Worm (Caenorhabditis elegans) whole organism, late embryonic: ENCODE results near the gene Y14H12B.2.

ENCODE experiments used
- C08G9.2 ChIP-seq: sonication (generic microtip); optimal IDR thresholded peaks from 2 replicates; lab custom pipeline; 2016; ENCODE audit warnings: mild to moderate bottlenecking, missing genetic modification characterization, moderate library complexity, missing compliant biosample characterization
- ets-4 ChIP-seq: sonication (generic microtip); optimal IDR thresholded peaks from 2 replicates; lab custom pipeline; 2016; ENCODE audit warnings: missing genetic modification characterization, missing compliant biosample characterization
- fkh-10 ChIP-seq: fragments of 150-350 bp; optimal IDR thresholded peaks from 2 replicates; lab custom pipeline; 2014; ENCODE audit warnings: missing biosample characterization, missing genetic modification reagents, missing genetic modification characterization
- madf-2 ChIP-seq: sonication (generic microtip); optimal IDR thresholded peaks from 2 replicates; lab custom pipeline; 2017; ENCODE audit warnings: missing genetic modification characterization, missing compliant biosample characterization
- mec-3 ChIP-seq: sonication (generic microtip); optimal IDR thresholded peaks from 2 replicates; lab custom pipeline; 2016; ENCODE audit warnings: borderline replicate concordance, missing genetic modification characterization, missing compliant biosample characterization
- nfya-1 ChIP-seq: sonication (generic microtip); optimal IDR thresholded peaks from 2 replicates; lab custom pipeline; 2017; ENCODE audit warnings: missing genetic modification characterization, mild to moderate bottlenecking, missing compliant biosample characterization, antibody characterized with exemption, moderate library complexity
- npax-4 ChIP-seq: sonication (generic microtip); optimal IDR thresholded peaks from 2 replicates; lab custom pipeline; 2016; ENCODE audit warnings: missing genetic modification characterization, missing compliant biosample characterization
- pha-4 ChIP-seq: fragments of 150-350 bp; optimal IDR thresholded peaks from 2 replicates; lab custom pipeline; 2018; ENCODE audit warnings: missing biosample characterization, missing genetic modification reagents, missing genetic modification characterization
- pqm-1 ChIP-seq: sonication (generic microtip); optimal IDR thresholded peaks from 2 replicates; lab custom pipeline; 2016; ENCODE audit warnings: missing genetic modification characterization, missing compliant biosample characterization
- pros-1 ChIP-seq: fragments of 150-350 bp; optimal IDR thresholded peaks from 2 replicates; lab custom pipeline; 2014; ENCODE audit warnings: missing biosample characterization, missing genetic modification reagents, missing genetic modification characterization
- ttx-3 ChIP-seq: sonication (generic microtip); optimal IDR thresholded peaks from 2 replicates; lab custom pipeline; 2016; ENCODE audit warnings: missing genetic modification reagents, missing genetic modification characterization, missing compliant biosample characterization
- unc-86 ChIP-seq: sonication (generic microtip); optimal IDR thresholded peaks from 2 replicates; lab custom pipeline; 2016; ENCODE audit warnings: missing genetic modification characterization, missing compliant biosample characterization
- zip-5 ChIP-seq: sonication (generic microtip); optimal IDR thresholded peaks from 2 replicates; lab custom pipeline; 2016; ENCODE audit warnings: missing genetic modification characterization, missing compliant biosample characterization

DNA sequence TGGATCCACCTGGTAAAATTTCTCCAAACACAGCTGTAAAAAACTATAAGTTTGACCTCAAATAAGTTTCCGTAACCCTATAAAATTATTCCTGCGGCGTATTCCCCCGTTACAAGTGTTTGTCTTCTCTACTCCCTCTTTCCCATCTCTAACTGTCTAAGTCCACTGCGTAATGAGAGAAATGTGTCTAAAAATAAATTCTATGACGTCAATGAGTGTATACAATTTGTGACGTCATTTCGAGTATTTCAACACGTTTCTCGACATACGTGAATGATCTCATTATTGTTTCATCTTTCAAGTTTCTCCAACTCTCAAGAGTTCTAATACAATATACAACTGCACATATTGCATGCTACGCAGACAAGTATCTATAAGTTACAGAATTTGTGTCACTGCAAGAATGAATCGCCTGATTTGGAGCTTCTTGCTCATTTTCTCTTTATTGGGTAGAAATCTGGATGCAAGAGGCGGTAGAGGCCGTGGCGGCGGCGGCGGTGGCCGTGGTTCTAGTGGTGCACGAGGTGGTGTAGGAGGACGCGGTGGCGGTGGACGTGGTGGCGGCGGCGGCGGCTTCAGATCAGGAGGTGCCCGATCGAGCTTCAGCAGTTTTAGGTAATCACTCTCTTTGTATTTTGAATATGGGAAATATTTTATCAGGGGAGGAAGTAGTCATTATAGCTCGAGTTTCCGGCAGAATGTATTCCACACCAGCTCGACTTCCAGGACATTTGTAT, 35.6 kb downstream of the Y14H12B.2 start, which contains the start of gene F53C3.6:
- no peak for TF ChIP-seq npax-4 (tag; lab: Kevin White, UChicago)
- no peak for TF ChIP-seq mec-3 (tag; lab: Kevin White, UChicago)
- TF ChIP-seq C08G9.2 (tag; lab: Kevin White, UChicago), result no peak
- no peak for TF ChIP-seq ttx-3 (tag; lab: Kevin White, UChicago)
- TF ChIP-seq nfya-1 (tag; lab: Kevin White, UChicago), result peak; percentile 53
- TF ChIP-seq unc-86 (tag; lab: Kevin White, UChicago), result no peak
- no peak for TF ChIP-seq fkh-10 (GFP tag; lab: Kevin White, UChicago)
- TF ChIP-seq pros-1, result no peak
- TF ChIP-seq zip-5, result no peak
- no peak for TF ChIP-seq pqm-1
- no peak for TF ChIP-seq madf-2 (tag; lab: Kevin White, UChicago)
- no peak for TF ChIP-seq ets-4
- no peak for TF ChIP-seq pha-4 (tag; lab: Kevin White, UChicago)
